Fruit fly (Drosophila melanogaster) whole organism, prepupa: Measurements from ENCODE around the gene CG33725.

Experiments
- CG10631 ChIP-seq: fragments of 200-800 bp; sonication (Bioruptor generic); optimal IDR thresholded peaks from 2 replicates; lab custom pipeline; 2016; ENCODE audit warnings: missing biosample characterization, missing genetic modification characterization
- CG10669 ChIP-seq: fragments of 200-800 bp; sonication (Bioruptor generic); optimal IDR thresholded peaks from 3 replicates; lab custom pipeline; 2018; ENCODE audit warnings: missing biosample characterization, mild to moderate bottlenecking, missing genetic modification characterization, moderate library complexity
- CG11762 ChIP-seq: fragments of 200-800 bp; sonication (Bioruptor generic); optimal IDR thresholded peaks from 3 replicates; lab custom pipeline; 2016; ENCODE audit warnings: missing biosample characterization, missing genetic modification characterization; ENCODE audit not compliant: insufficient read depth
- CG11902 ChIP-seq: fragments of 200-800 bp; sonication (Bioruptor generic); optimal IDR thresholded peaks from 3 replicates; lab custom pipeline; 2016; ENCODE audit warnings: missing biosample characterization, missing genetic modification characterization
- CG15336 ChIP-seq: fragments of 200-800 bp; sonication (Bioruptor generic); IDR thresholded peaks from 2 replicates; pipeline ENCODE4 v1.3.6; 2022; ENCODE audit warnings: missing biosample characterization, missing genetic modification characterization
- CG1621 ChIP-seq: fragments of 200-800 bp; sonication (Bioruptor generic); optimal IDR thresholded peaks from 3 replicates; lab custom pipeline; 2018; ENCODE audit warnings: missing biosample characterization, mild to moderate bottlenecking, missing genetic modification characterization
- CG16779 ChIP-seq: fragments of 200-800 bp; sonication (Bioruptor generic); optimal IDR thresholded peaks from 3 replicates; lab custom pipeline; 2017; ENCODE audit warnings: missing biosample characterization, mild to moderate bottlenecking, missing genetic modification characterization
- CG31627 ChIP-seq: fragments of 200-800 bp; sonication (Bioruptor generic); optimal IDR thresholded peaks from 3 replicates; lab custom pipeline; 2016; ENCODE audit warnings: missing biosample characterization, missing genetic modification characterization
- CG32006 ChIP-seq: fragments of 200-800 bp; sonication (Bioruptor generic); optimal IDR thresholded peaks from 3 replicates; lab custom pipeline; 2017; ENCODE audit warnings: missing biosample characterization, mild to moderate bottlenecking, missing genetic modification characterization
- CG34406 ChIP-seq: fragments of 200-800 bp; sonication (Bioruptor generic); optimal IDR thresholded peaks from 3 replicates; lab custom pipeline; 2016; ENCODE audit warnings: missing biosample characterization, missing genetic modification characterization
- CG6163 ChIP-seq: fragments of 200-800 bp; sonication (Bioruptor generic); IDR thresholded peaks from 3 replicates; pipeline ENCODE4 v1.3.6; 2022; ENCODE audit warnings: missing biosample characterization, missing genetic modification characterization
- CG6792 ChIP-seq: fragments of 200-800 bp; sonication (Bioruptor generic); optimal IDR thresholded peaks from 3 replicates; lab custom pipeline; 2016; ENCODE audit warnings: missing biosample characterization, missing genetic modification characterization
- CG6808 ChIP-seq: fragments of 200-800 bp; sonication (Bioruptor generic); optimal IDR thresholded peaks from 3 replicates; lab custom pipeline; 2017; ENCODE audit warnings: missing biosample characterization, missing genetic modification characterization, mild to moderate bottlenecking, moderate library complexity, missing genetic modification reagents
- CG6854 ChIP-seq: fragments of 200-800 bp; sonication (Bioruptor generic); optimal IDR thresholded peaks from 2 replicates; lab custom pipeline; 2017; ENCODE audit warnings: missing biosample characterization, mild to moderate bottlenecking, missing genetic modification characterization
- CG7368 ChIP-seq: fragments of 200-800 bp; sonication (Bioruptor generic); optimal IDR thresholded peaks from 3 replicates; lab custom pipeline; 2016; ENCODE audit warnings: missing biosample characterization, missing genetic modification characterization
- CG8319 ChIP-seq: fragments of 200-800 bp; sonication (Bioruptor generic); optimal IDR thresholded peaks from 3 replicates; lab custom pipeline; 2016; ENCODE audit warnings: missing biosample characterization, missing genetic modification characterization
- CG9139 ChIP-seq: fragments of 200-800 bp; sonication (Bioruptor generic); optimal IDR thresholded peaks from 3 replicates; lab custom pipeline; 2017; ENCODE audit warnings: missing biosample characterization, mild to moderate bottlenecking, missing genetic modification characterization
- Eip75B ChIP-seq: fragments of 200-800 bp; sonication (Bioruptor generic); optimal IDR thresholded peaks from 3 replicates; lab custom pipeline; 2016; ENCODE audit warnings: missing biosample characterization, missing genetic modification characterization
- Eip78C ChIP-seq: fragments of 200-800 bp; sonication (Bioruptor generic); peaks from one replicate; lab custom pipeline; 2016; ENCODE audit warnings: missing biosample characterization, missing genetic modification characterization
- Ets96B ChIP-seq: fragments of 200-800 bp; optimal IDR thresholded peaks from 2 replicates; lab custom pipeline; 2019; ENCODE audit warnings: missing biosample characterization, mild to moderate bottlenecking, missing genetic modification characterization, moderate library complexity
- Gug ChIP-seq: fragments of 200-800 bp; sonication (Bioruptor generic); IDR thresholded peaks from 2 replicates; pipeline ENCODE4 v1.3.6; 2022; ENCODE audit warnings: missing biosample characterization, missing genetic modification characterization
- Hr38 ChIP-seq: sonication (Bioruptor generic); optimal IDR thresholded peaks from 2 replicates; lab custom pipeline; 2016; ENCODE audit warnings: missing biosample characterization, missing genetic modification characterization
- Hr39 ChIP-seq: fragments of 200-800 bp; sonication (Bioruptor generic); optimal IDR thresholded peaks from 2 replicates; lab custom pipeline; 2016; ENCODE audit warnings: missing biosample characterization, missing genetic modification characterization
- Lpt ChIP-seq: fragments of 200-800 bp; sonication (Bioruptor generic); optimal IDR thresholded peaks from 3 replicates; lab custom pipeline; 2016; ENCODE audit warnings: missing biosample characterization, missing genetic modification characterization
- Met ChIP-seq: fragments of 200-800 bp; sonication (Bioruptor generic); optimal IDR thresholded peaks from 3 replicates; lab custom pipeline; 2016; ENCODE audit warnings: missing biosample characterization, missing genetic modification characterization
- OdsH ChIP-seq: fragments of 200-800 bp; sonication (Bioruptor generic); optimal IDR thresholded peaks from 3 replicates; lab custom pipeline; 2016; ENCODE audit warnings: missing biosample characterization, missing genetic modification characterization
- Sox102F ChIP-seq: fragments of 200-800 bp; sonication (Bioruptor generic); optimal IDR thresholded peaks from 2 replicates; lab custom pipeline; 2016; ENCODE audit warnings: missing biosample characterization, mild to moderate bottlenecking, missing genetic modification characterization
- Sox14 ChIP-seq: fragments of 200-800 bp; sonication (Bioruptor generic); optimal IDR thresholded peaks from 3 replicates; lab custom pipeline; 2016; ENCODE audit warnings: missing biosample characterization, missing genetic modification characterization
- achi ChIP-seq: fragments of 200-800 bp; sonication (Bioruptor generic); optimal IDR thresholded peaks from 3 replicates; lab custom pipeline; 2016; ENCODE audit warnings: missing biosample characterization, missing genetic modification characterization
- cyc ChIP-seq: fragments of 200-800 bp; sonication (Bioruptor generic); optimal IDR thresholded peaks from 3 replicates; lab custom pipeline; 2016; ENCODE audit warnings: missing biosample characterization, missing genetic modification characterization
- dac ChIP-seq: fragments of 200-800 bp; sonication (Bioruptor generic); optimal IDR thresholded peaks from 2 replicates; lab custom pipeline; 2017; ENCODE audit warnings: missing biosample characterization, mild to moderate bottlenecking, missing genetic modification characterization
- eg ChIP-seq: fragments of 200-800 bp; sonication (Bioruptor generic); IDR thresholded peaks from 3 replicates; pipeline ENCODE4 v1.3.6; 2022; ENCODE audit warnings: missing biosample characterization, missing genetic modification characterization
- fd59A ChIP-seq: fragments of 200-800 bp; sonication (Bioruptor generic); optimal IDR thresholded peaks from 2 replicates; lab custom pipeline; 2017; ENCODE audit warnings: missing biosample characterization, mild to moderate bottlenecking, missing genetic modification characterization, missing genetic modification reagents
- fd85E ChIP-seq: fragments of 200-800 bp; sonication (Bioruptor generic); optimal IDR thresholded peaks from 3 replicates; lab custom pipeline; 2016; ENCODE audit warnings: missing biosample characterization, missing genetic modification characterization
- fkh ChIP-seq: fragments of 200-800 bp; sonication (Bioruptor generic); optimal IDR thresholded peaks from 3 replicates; lab custom pipeline; 2017; ENCODE audit warnings: missing biosample characterization, mild to moderate bottlenecking, missing genetic modification characterization, moderate library complexity
- lz ChIP-seq: fragments of 200-800 bp; sonication (Bioruptor generic); optimal IDR thresholded peaks from 3 replicates; lab custom pipeline; 2016; ENCODE audit warnings: missing biosample characterization, missing genetic modification characterization
- net ChIP-seq: fragments of 200-800 bp; sonication (Bioruptor generic); optimal IDR thresholded peaks from 3 replicates; lab custom pipeline; 2016; ENCODE audit warnings: missing biosample characterization, missing genetic modification characterization
- pdm3 ChIP-seq: fragments of 200-800 bp; sonication (Bioruptor generic); optimal IDR thresholded peaks from 3 replicates; lab custom pipeline; 2016; ENCODE audit warnings: missing biosample characterization, missing genetic modification characterization
- salr ChIP-seq, 2 experiments: fragments of 200-800 bp; sonication (Bioruptor generic); optimal IDR thresholded peaks; 3 replicates each; lab custom pipeline; 2016 to 2018; ENCODE audit warnings: missing biosample characterization in 2 of 2, missing genetic modification characterization in 2 of 2, mild to moderate bottlenecking in 1 of 2
- spab ChIP-seq: fragments of 200-800 bp; sonication (Bioruptor generic); optimal IDR thresholded peaks from 2 replicates; lab custom pipeline; 2017; ENCODE audit warnings: missing biosample characterization, mild to moderate bottlenecking, missing genetic modification characterization, missing genetic modification reagents
- ss ChIP-seq, 2 experiments: fragments of 200-800 bp; sonication (Bioruptor generic); optimal IDR thresholded peaks; 2 replicates in 1 of 2; 3 replicates in 1 of 2; lab custom pipeline; 2017 to 2018; ENCODE audit warnings: mild to moderate bottlenecking in 2 of 2, missing biosample characterization in 2 of 2, missing genetic modification characterization in 2 of 2, moderate library complexity in 1 of 2
- svp ChIP-seq: fragments of 200-800 bp; sonication (Bioruptor generic); peaks from one replicate; lab custom pipeline; 2016; ENCODE audit warnings: missing biosample characterization, missing genetic modification characterization
- vri ChIP-seq: fragments of 200-800 bp; sonication (Bioruptor generic); optimal IDR thresholded peaks from 3 replicates; lab custom pipeline; 2016; ENCODE audit warnings: missing biosample characterization, mild to moderate bottlenecking, missing genetic modification characterization

CG33725 gene

DNA sequence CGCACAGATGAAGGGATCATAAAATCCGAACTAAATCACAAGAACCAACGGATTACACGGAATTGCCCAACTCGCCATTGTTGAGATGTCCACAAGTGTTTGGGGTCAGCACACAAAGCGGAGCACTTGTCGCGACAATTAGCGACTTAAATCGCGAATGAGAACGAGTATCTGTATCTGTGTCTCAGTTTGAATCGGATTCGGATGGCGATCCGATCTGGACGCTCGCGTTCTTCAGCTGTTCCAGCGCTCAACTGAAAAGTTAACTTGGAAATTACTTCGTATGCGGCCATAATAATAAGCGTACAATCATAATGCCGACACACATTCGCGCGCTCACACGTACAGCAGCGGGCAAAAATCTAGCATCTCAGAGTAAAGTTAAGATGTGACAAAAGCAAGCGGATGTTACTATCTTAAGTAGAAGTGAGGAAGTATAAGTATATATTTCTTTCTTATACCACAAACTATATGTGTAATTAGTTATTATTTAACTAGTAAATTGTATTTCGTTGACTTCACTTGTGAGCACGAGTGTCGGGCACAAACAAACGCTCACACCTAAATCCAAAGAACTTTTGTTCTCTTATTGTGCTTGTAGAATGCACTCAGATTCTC, 8.1 kb downstream of the CG33725 start, which contains the start of gene CG10660 (continued):
- TF ChIP-seq CG31627 (peak; percentile 88), Ets96B (tag; lab: Kevin White, UChicago) (peak; percentile 92), cyc (peak; percentile 88), Sox102F (peak; percentile 91), salr (GFP tag; optimal IDR thresholded peaks at IDR 0.05; lab: Kevin White, UChicago) (peak; percentile 79 to 86), achi (GFP tag; lab: Kevin White, UChicago) (peak; percentile 93), spab (GFP tag; lab: Kevin White, UChicago) (peak; percentile 78), eg (peak; percentile 98), CG7368 (peak; percentile 82), CG16779 (tag; lab: Kevin White, UChicago) (peak; percentile 88), Gug (peak; percentile 93), pdm3 (GFP tag; lab: Kevin White, UChicago) (peak; percentile 94), lz (GFP tag; lab: Kevin White, UChicago) (peak; percentile 92), CG10669 (peak; percentile 86), fkh (GFP tag; lab: Kevin White, UChicago) (peak; percentile 61), ss (GFP tag; optimal IDR thresholded peaks at IDR 0.05; lab: Kevin White, UChicago) (peak; percentile 67 to 78), CG10631 (GFP tag; lab: Kevin White, UChicago) (peak; percentile 91), CG11902 (GFP tag; lab: Kevin White, UChicago) (peak; percentile 80), CG9139 (GFP tag; lab: Kevin White, UChicago) (peak; percentile 64), Met (GFP tag; lab: Kevin White, UChicago) (peak; percentile 93), CG6163 (GFP tag; lab: Robert Waterston, UW) (peak; percentile 97), CG6854 (GFP tag; lab: Kevin White, UChicago) (peak; percentile 77)
- TF ChIP-seq, all 60 proteins: peak for 59

- TF ChIP-seq Hr39 (GFP tag; lab: Kevin White, UChicago) (no peak), Sox102F (no peak), CG6163 (GFP tag; lab: Robert Waterston, UW) (0 out of 3 replicates have a peak, but pooled peaks have one; percentile 18)
Measured at dm6 chr3L:12494273-12494672, 11.9 kb downstream of the CG33725 start.

DNA sequence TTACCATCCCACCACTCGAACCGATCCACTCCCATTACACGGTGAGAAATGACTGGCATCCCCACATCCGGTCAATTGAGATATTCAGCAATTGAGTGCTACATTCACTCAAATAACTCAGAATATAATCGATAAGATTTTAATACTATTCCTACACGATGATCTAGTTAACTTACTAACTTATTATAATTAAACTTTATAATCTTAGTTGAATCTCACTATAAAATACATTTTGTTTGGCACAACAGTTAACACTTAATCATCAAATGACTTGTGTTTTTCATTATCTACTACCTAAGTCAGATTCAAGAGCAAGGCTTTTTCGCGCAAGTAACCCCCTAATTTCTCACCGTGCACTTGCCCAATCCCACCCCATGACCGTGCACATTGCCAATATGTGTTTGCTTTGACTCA, 12.9 kb downstream of the CG33725 start:
- peak; percentile 84 to 87 for TF ChIP-seq ss (GFP tag; optimal IDR thresholded peaks at IDR 0.05; lab: Kevin White, UChicago)
- peak; percentile 87 for TF ChIP-seq OdsH (GFP tag; lab: Kevin White, UChicago)
- peak; percentile 60 for TF ChIP-seq CG1621 (tag; lab: Kevin White, UChicago)
- peak; percentile 68 for TF ChIP-seq CG8319 (GFP tag; lab: Kevin White, UChicago)
- no peak for TF ChIP-seq fkh (GFP tag; lab: Kevin White, UChicago)
- TF ChIP-seq vri, result peak; percentile 84
- TF ChIP-seq CG32006 (GFP tag; lab: Kevin White, UChicago), result peak; percentile 95
- peak; percentile 91 for TF ChIP-seq Sox102F
- peak; percentile 91 for TF ChIP-seq Sox14 (GFP tag; lab: Kevin White, UChicago)
- peak; percentile 75 for TF ChIP-seq CG7368
- TF ChIP-seq CG15336 (GFP tag; lab: Robert Waterston, UW), result peak; percentile 87
- TF ChIP-seq Hr38 (GFP tag; lab: Kevin White, UChicago), result no peak
- TF ChIP-seq Lpt (GFP tag; lab: Kevin White, UChicago), result peak; percentile 86
- peak; percentile 90 for TF ChIP-seq CG31627
- TF ChIP-seq fd85E (GFP tag; lab: Kevin White, UChicago), result peak; percentile 33
- peak; percentile 84 for TF ChIP-seq CG34406
- peak; percentile 29 for TF ChIP-seq Gug
- peak; percentile 86 for TF ChIP-seq CG6792 (GFP tag; lab: Kevin White, UChicago)
- peak; percentile 72 for TF ChIP-seq CG16779 (tag; lab: Kevin White, UChicago)
- peak; percentile 97 for TF ChIP-seq svp (GFP tag; lab: Kevin White, UChicago)
- peak; percentile 88 for TF ChIP-seq cyc
- TF ChIP-seq Eip75B (GFP tag; lab: Kevin White, UChicago), result peak; percentile 88
- peak; percentile 88 for TF ChIP-seq achi (GFP tag; lab: Kevin White, UChicago)
- peak; percentile 78 for TF ChIP-seq CG11902 (GFP tag; lab: Kevin White, UChicago)
- TF ChIP-seq CG6163 (GFP tag; lab: Robert Waterston, UW), result peak; percentile 56; the same call in 1 of the 3 replicates
- TF ChIP-seq CG10669, result peak; percentile 81
- TF ChIP-seq net (GFP tag; lab: Kevin White, UChicago), result peak; percentile 89
- TF ChIP-seq pdm3 (GFP tag; lab: Kevin White, UChicago), result peak; percentile 83
- peak; percentile 87 for TF ChIP-seq fd59A (GFP tag; lab: Kevin White, UChicago)
- TF ChIP-seq dac (GFP tag; lab: Kevin White, UChicago), result peak; percentile 84
- TF ChIP-seq CG6808 (GFP tag; lab: Kevin White, UChicago), result peak; percentile 92
- TF ChIP-seq eg, result peak; percentile 74
- TF ChIP-seq salr (GFP tag; optimal IDR thresholded peaks at IDR 0.05; lab: Kevin White, UChicago), result peak; percentile 20 to 90
- peak; percentile 83 for TF ChIP-seq spab (GFP tag; lab: Kevin White, UChicago)
- TF ChIP-seq CG11762 (GFP tag; lab: Kevin White, UChicago), result peak; percentile 83
- TF ChIP-seq Eip78C, result peak; percentile 98
- peak; percentile 93 for TF ChIP-seq Met (GFP tag; lab: Kevin White, UChicago)
